Worm (Caenorhabditis elegans): Measurements from ENCODE around the gene C01G6.4.

C01G6.4 gene

ce11 chrII:9275173-9275572, 2.3 kb upstream of the C01G6.4 start:
- TF ChIP-seq nhr-85 (tag) (peak; percentile 43), unc-62 (GFP tag; optimal IDR thresholded peaks at IDR 0.05) (no peak), unc-30 (tag; optimal IDR thresholded peaks at IDR 0.05) (no peak), hpl-2 (GFP tag; optimal IDR thresholded peaks at IDR 0.05) (no peak), lsy-2 (tag; optimal IDR thresholded peaks at IDR 0.05) (no peak), ces-1 (GFP tag; optimal IDR thresholded peaks at IDR 0.05) (no peak), ceh-8 (GFP tag; optimal IDR thresholded peaks at IDR 0.05) (no peak)

ce11 chrII:9274734-9275133, 1.9 kb upstream of the C01G6.4 start:
- TF ChIP-seq aly-2 (tag; optimal IDR thresholded peaks at IDR 0.05), result peak; percentile 31
- peak; percentile 2 for TF ChIP-seq mep-1 (tag; optimal IDR thresholded peaks at IDR 0.05)
- TF ChIP-seq vab-15 (tag; optimal IDR thresholded peaks at IDR 0.05), result no peak

ce11 chrII:9273984-9274383, 1.1 kb upstream of the C01G6.4 start:
- TF ChIP-seq tbx-2 (tag; optimal IDR thresholded peaks at IDR 0.05), result peak; percentile 89
- peak; percentile 92 for TF ChIP-seq rnt-1 (tag; optimal IDR thresholded peaks at IDR 0.05)
- peak; percentile 42 for TF ChIP-seq aly-2 (tag; optimal IDR thresholded peaks at IDR 0.05)
- TF ChIP-seq nhr-20 (tag; optimal IDR thresholded peaks at IDR 0.05), result peak; percentile 91
- no peak for TF ChIP-seq vab-15 (tag; optimal IDR thresholded peaks at IDR 0.05)
- TF ChIP-seq nhr-11 (tag; optimal IDR thresholded peaks at IDR 0.05), result peak; percentile 86
- TF ChIP-seq ces-1 (GFP tag; optimal IDR thresholded peaks at IDR 0.05), result no peak
- TF ChIP-seq sox-4 (tag; optimal IDR thresholded peaks at IDR 0.05), result peak; percentile 15
- TF ChIP-seq ama-1 (optimal IDR thresholded peaks at IDR 0.05), result peak; percentile 6
- TF ChIP-seq C04F5.9 (tag; optimal IDR thresholded peaks at IDR 0.05), result peak; percentile 16
- no peak for TF ChIP-seq alr-1 (tag; optimal IDR thresholded peaks at IDR 0.05; ENCODE audit: borderline replicate concordance)
- peak; percentile 60 for TF ChIP-seq pax-3 (tag; optimal IDR thresholded peaks at IDR 0.05)
- TF ChIP-seq mdl-1 (tag; optimal IDR thresholded peaks at IDR 0.05), result peak; percentile 14 to 92
- no peak for TF ChIP-seq ceh-8 (GFP tag; optimal IDR thresholded peaks at IDR 0.05)
- TF ChIP-seq snpc-4 (tag; optimal IDR thresholded peaks at IDR 0.05), result peak; percentile 59
- TF ChIP-seq ceh-63 (GFP tag; optimal IDR thresholded peaks at IDR 0.05), result no peak
- peak; percentile 87 to 89 for TF ChIP-seq lsy-2 (tag; optimal IDR thresholded peaks at IDR 0.05)
- peak; percentile 67 for TF ChIP-seq skn-1 (tag; optimal IDR thresholded peaks at IDR 0.05)
- no peak for TF ChIP-seq nhr-84 (tag; optimal IDR thresholded peaks at IDR 0.05)
- no peak for TF ChIP-seq Y116A8C.19 (tag; optimal IDR thresholded peaks at IDR 0.05; ENCODE audit: borderline replicate concordance)
- peak; percentile 40 to 54 for TF ChIP-seq egl-27 (tag; optimal IDR thresholded peaks at IDR 0.05)
- peak; percentile 86 for TF ChIP-seq swsn-7 (tag; optimal IDR thresholded peaks at IDR 0.05)
- TF ChIP-seq sptf-1 (tag; optimal IDR thresholded peaks at IDR 0.05), result no peak
- TF ChIP-seq efl-1 (optimal IDR thresholded peaks at IDR 0.05), result peak; percentile 83 to 91
- TF ChIP-seq efl-1 (GFP tag; optimal IDR thresholded peaks at IDR 0.05 in 1 of 2), result peak; percentile 63 to 96
- TF ChIP-seq grh-1 (GFP tag; IDR thresholded peaks at IDR 0.05), result peak; percentile 80
- TF ChIP-seq blmp-1 (tag; optimal IDR thresholded peaks at IDR 0.05), result peak; percentile 71
- TF ChIP-seq lin-13 (GFP tag; optimal IDR thresholded peaks at IDR 0.05), result peak; percentile 70
- TF ChIP-seq sup-37 (GFP tag; optimal IDR thresholded peaks at IDR 0.05), result no peak
- peak; percentile 97 for TF ChIP-seq lin-14 (GFP tag; optimal IDR thresholded peaks at IDR 0.05)
- TF ChIP-seq hpl-2 (GFP tag; optimal IDR thresholded peaks at IDR 0.05), result peak; percentile 44
- TF ChIP-seq xbp-1 (tag; optimal IDR thresholded peaks at IDR 0.05), result peak; percentile 80
- no peak for TF ChIP-seq unc-62 (GFP tag; optimal IDR thresholded peaks at IDR 0.05)
- TF ChIP-seq nhr-90 (tag; optimal IDR thresholded peaks at IDR 0.05; ENCODE audit: poor library complexity), result peak; percentile 77
- peak; percentile 97 for TF ChIP-seq nhr-85 (tag)
- peak; percentile 45 for TF ChIP-seq fkh-4 (tag; optimal IDR thresholded peaks at IDR 0.05; ENCODE audit: borderline replicate concordance)
- peak; percentile 51 for TF ChIP-seq F16B12.6 (tag; optimal IDR thresholded peaks at IDR 0.05)
- no peak for TF ChIP-seq pqm-1 (tag; optimal IDR thresholded peaks at IDR 0.05)
- peak; percentile 62 for TF ChIP-seq lir-3 (tag; optimal IDR thresholded peaks at IDR 0.05; ENCODE audit: poor library complexity)
- peak; percentile 95 for TF ChIP-seq hlh-4 (tag; optimal IDR thresholded peaks at IDR 0.05)
- TF ChIP-seq irx-1 (tag; optimal IDR thresholded peaks at IDR 0.05), result peak; percentile 79
- peak; percentile 30 for TF ChIP-seq nhr-237 (tag; optimal IDR thresholded peaks at IDR 0.05)
- TF ChIP-seq nhr-77 (tag; optimal IDR thresholded peaks at IDR 0.05), result peak; percentile 49
- TF ChIP-seq elt-2 (tag; optimal IDR thresholded peaks at IDR 0.05), result peak; percentile 53
- no peak for TF ChIP-seq ztf-11 (tag; optimal IDR thresholded peaks at IDR 0.05)
- peak; percentile 72 for TF ChIP-seq unc-86 (tag; optimal IDR thresholded peaks at IDR 0.05)
- TF ChIP-seq dsc-1 (tag; optimal IDR thresholded peaks at IDR 0.05), result peak; percentile 48

All from whole organism, L1 larva.